Fruit fly (Drosophila melanogaster) whole organism, embryonic: ENCODE results near the gene CG2021.

ENCODE experiments used
- Ada2b ChIP-seq: fragments of 200-800 bp; sonication (Bioruptor generic); IDR thresholded peaks from 2 replicates; pipeline ENCODE4 v1.3.6; 2022; ENCODE audit warnings: missing biosample characterization, missing genetic modification characterization
- Awh ChIP-seq: fragments of 200-800 bp; sonication (Bioruptor generic); IDR thresholded peaks from 2 replicates; pipeline ENCODE4, ENCODE4 v1.3.6; 2022; ENCODE audit warnings: missing biosample characterization, missing genetic modification characterization
- CG1024 ChIP-seq: fragments of 200-800 bp; sonication (Bioruptor generic); IDR thresholded peaks from 2 replicates; pipeline ENCODE4 v1.3.6; 2022; ENCODE audit warnings: missing biosample characterization, missing genetic modification characterization
- CG10321 ChIP-seq: fragments of 200-800 bp; sonication (Bioruptor generic); IDR thresholded peaks from 2 replicates; pipeline ENCODE4 v1.3.6; 2022; ENCODE audit warnings: missing biosample characterization, missing genetic modification characterization
- CG1233 ChIP-seq: fragments of 200-800 bp; sonication (Bioruptor generic); optimal IDR thresholded peaks from 4 replicates; lab custom pipeline; 2018; ENCODE audit warnings: missing biosample characterization, mild to moderate bottlenecking, missing genetic modification characterization
- CG13894 ChIP-seq: fragments of 200-800 bp; sonication (Bioruptor generic); optimal IDR thresholded peaks from 3 replicates; lab custom pipeline; 2018; ENCODE audit warnings: missing biosample characterization, mild to moderate bottlenecking, missing genetic modification characterization, moderate library complexity
- CG15514 ChIP-seq: fragments of 200-800 bp; sonication (Bioruptor generic); optimal IDR thresholded peaks from 3 replicates; lab custom pipeline; 2017; ENCODE audit warnings: missing biosample characterization, missing genetic modification characterization, mild to moderate bottlenecking, moderate library complexity, missing genetic modification reagents
- CG16815 ChIP-seq: fragments of 200-800 bp; sonication (Bioruptor generic); optimal IDR thresholded peaks from 3 replicates; lab custom pipeline; 2017; ENCODE audit warnings: missing biosample characterization, mild to moderate bottlenecking, missing genetic modification characterization
- CG17361 ChIP-seq: fragments of 200-800 bp; sonication (Bioruptor generic); IDR thresholded peaks from 3 replicates; pipeline ENCODE4 v1.3.6; 2022; ENCODE audit warnings: missing biosample characterization, missing genetic modification characterization
- CG17385 ChIP-seq: fragments of 200-800 bp; sonication (Bioruptor generic); optimal IDR thresholded peaks from 3 replicates; lab custom pipeline; 2018; ENCODE audit warnings: missing biosample characterization, mild to moderate bottlenecking, missing genetic modification characterization
- CG18011 ChIP-seq: fragments of 200-800 bp; sonication (Bioruptor generic); optimal IDR thresholded peaks from 2 replicates; lab custom pipeline; 2017; ENCODE audit warnings: missing biosample characterization, missing genetic modification characterization, mild to moderate bottlenecking, moderate library complexity, missing genotype
- CG2678 ChIP-seq: fragments of 200-800 bp; sonication (Bioruptor generic); optimal IDR thresholded peaks from 3 replicates; lab custom pipeline; 2019; ENCODE audit warnings: missing biosample characterization, mild to moderate bottlenecking, missing genetic modification characterization, moderate library complexity
- CG33213 ChIP-seq: fragments of 200-800 bp; sonication (Bioruptor generic); optimal IDR thresholded peaks from 3 replicates; lab custom pipeline; 2016; ENCODE audit warnings: missing biosample characterization, missing genetic modification characterization
- CG3407 ChIP-seq: fragments of 200-800 bp; sonication (Bioruptor generic); optimal IDR thresholded peaks from 2 replicates; lab custom pipeline; 2018; ENCODE audit warnings: missing biosample characterization, mild to moderate bottlenecking, missing genetic modification characterization
- CG4820 ChIP-seq: fragments of 200-800 bp; sonication (Bioruptor generic); optimal IDR thresholded peaks from 3 replicates; lab custom pipeline; 2016; ENCODE audit warnings: missing biosample characterization, missing genetic modification characterization
- CG6765 ChIP-seq: fragments of 200-800 bp; sonication (Bioruptor generic); optimal IDR thresholded peaks from 3 replicates; lab custom pipeline; 2017; ENCODE audit warnings: missing biosample characterization, mild to moderate bottlenecking, missing genetic modification characterization
- CG7271 ChIP-seq: fragments of 200-800 bp; sonication (Bioruptor generic); optimal IDR thresholded peaks from 2 replicates; lab custom pipeline; 2018; ENCODE audit warnings: missing biosample characterization, mild to moderate bottlenecking, missing genetic modification characterization, moderate library complexity
- CG7745 ChIP-seq: fragments of 200-800 bp; sonication (Bioruptor generic); optimal IDR thresholded peaks from 2 replicates; lab custom pipeline; 2018; ENCODE audit warnings: missing biosample characterization, mild to moderate bottlenecking, missing genetic modification characterization, moderate library complexity
- CG8765 ChIP-seq: fragments of 200-800 bp; sonication (Bioruptor generic); IDR thresholded peaks from 2 replicates; pipeline ENCODE4 v1.3.6; 2022; ENCODE audit warnings: missing biosample characterization, missing genetic modification characterization
- CG9727 ChIP-seq: fragments of 200-800 bp; sonication (Bioruptor generic); optimal IDR thresholded peaks from 3 replicates; lab custom pipeline; 2017; ENCODE audit warnings: missing biosample characterization, mild to moderate bottlenecking, missing genetic modification characterization
- CrebB ChIP-seq: fragments of 200-800 bp; sonication (Bioruptor generic); optimal IDR thresholded peaks from 3 replicates; lab custom pipeline; 2018; ENCODE audit warnings: missing biosample characterization, mild to moderate bottlenecking, missing genetic modification characterization
- Dp ChIP-seq: fragments of 200-800 bp; sonication (Bioruptor generic); optimal IDR thresholded peaks from 2 replicates; lab custom pipeline; 2018; ENCODE audit warnings: missing biosample characterization, mild to moderate bottlenecking, missing genetic modification characterization, moderate library complexity
- Drgx ChIP-seq: fragments of 200-800 bp; sonication (Bioruptor generic); IDR thresholded peaks from 2 replicates; pipeline ENCODE4 v1.3.6; 2022; ENCODE audit warnings: missing biosample characterization, missing genetic modification characterization
- Fer3 ChIP-seq: fragments of 200-800 bp; sonication (Bioruptor generic); optimal IDR thresholded peaks from 2 replicates; lab custom pipeline; 2018; ENCODE audit warnings: missing biosample characterization, mild to moderate bottlenecking, missing genetic modification characterization, moderate library complexity
- HLH54F ChIP-seq: fragments of 200-800 bp; sonication (Bioruptor generic); optimal IDR thresholded peaks from 3 replicates; lab custom pipeline; 2016; ENCODE audit warnings: missing biosample characterization, missing genetic modification characterization
- Nf-YA ChIP-seq: fragments of 200-800 bp; sonication (Bioruptor generic); IDR thresholded peaks from 2 replicates; pipeline ENCODE4 v1.3.6; 2022; ENCODE audit warnings: missing biosample characterization, missing genetic modification characterization
- Nf-YC ChIP-seq: fragments of 200-800 bp; optimal IDR thresholded peaks from 3 replicates; lab custom pipeline; 2019; ENCODE audit warnings: missing biosample characterization, mild to moderate bottlenecking, missing genetic modification characterization, moderate library complexity
- Opbp ChIP-seq: fragments of 200-800 bp; sonication (Bioruptor generic); IDR thresholded peaks from 3 replicates; pipeline ENCODE4 v1.3.6; 2022; ENCODE audit warnings: missing biosample characterization, missing genetic modification characterization; ENCODE audit not compliant: partially characterized antibody
- Ptx1 ChIP-seq: fragments of 200-800 bp; sonication (Bioruptor generic); IDR thresholded peaks from 2 replicates; pipeline ENCODE4 v1.3.6; 2022; ENCODE audit warnings: missing biosample characterization, missing genetic modification characterization
- ash1 ChIP-seq: fragments of 200-800 bp; sonication (Bioruptor generic); optimal IDR thresholded peaks from 2 replicates; lab custom pipeline; 2018; ENCODE audit warnings: missing biosample characterization, mild to moderate bottlenecking, missing genetic modification characterization
- dmrt99B ChIP-seq: fragments of 200-800 bp; sonication (Bioruptor generic); optimal IDR thresholded peaks from 2 replicates; lab custom pipeline; 2018; ENCODE audit warnings: missing biosample characterization, mild to moderate bottlenecking, missing genetic modification characterization, moderate library complexity
- en ChIP-seq: fragments of 200-800 bp; sonication (Bioruptor generic); optimal IDR thresholded peaks from 2 replicates; lab custom pipeline; 2016; ENCODE audit warnings: missing biosample characterization, missing genetic modification characterization
- fd96Cb ChIP-seq: fragments of 200-800 bp; sonication (Bioruptor generic); optimal IDR thresholded peaks from 2 replicates; lab custom pipeline; 2018; ENCODE audit warnings: missing biosample characterization, mild to moderate bottlenecking, missing genetic modification characterization, moderate library complexity
- gcm ChIP-seq: fragments of 200-800 bp; sonication (Bioruptor generic); optimal IDR thresholded peaks from 2 replicates; lab custom pipeline; 2019; ENCODE audit warnings: missing biosample characterization, mild to moderate bottlenecking, missing genetic modification characterization, moderate library complexity
- hbn ChIP-seq: fragments of 200-800 bp; sonication (Bioruptor generic); IDR thresholded peaks from 2 replicates; pipeline ENCODE4 v1.3.6; 2022; ENCODE audit warnings: missing biosample characterization, missing genetic modification characterization; ENCODE audit not compliant: partially characterized antibody
- klu ChIP-seq: fragments of 200-800 bp; sonication (Bioruptor generic); IDR thresholded peaks from 2 replicates; pipeline ENCODE4 v1.3.6; 2022; ENCODE audit warnings: missing biosample characterization, missing genetic modification characterization
- lab ChIP-seq: fragments of 200-800 bp; sonication (Bioruptor generic); optimal IDR thresholded peaks from 3 replicates; lab custom pipeline; 2017; ENCODE audit warnings: missing biosample characterization, missing genetic modification characterization, mild to moderate bottlenecking, moderate library complexity, missing genetic modification reagents
- lmd ChIP-seq: fragments of 200-800 bp; sonication (Bioruptor generic); IDR thresholded peaks from 2 replicates; pipeline ENCODE4 v1.3.6; 2022; ENCODE audit warnings: missing biosample characterization, missing genetic modification characterization
- lov ChIP-seq, 2 experiments: fragments of 200-800 bp in 1 of 2; fragments of >200 bp in 1 of 2; sonication (Bioruptor generic) in 1 of 2; IDR thresholded peaks in 1 of 2; optimal IDR thresholded peaks in 1 of 2; 2 replicates in 1 of 2; 3 replicates in 1 of 2; pipeline versions ENCODE4 v1.3.6 to Lab custom; 2017 to 2022; ENCODE audit warnings: missing biosample characterization in 1 of 2, missing genetic modification characterization in 1 of 2
- nerfin-1 ChIP-seq: fragments of 200-800 bp; sonication (Bioruptor generic); optimal IDR thresholded peaks from 3 replicates; lab custom pipeline; 2019; ENCODE audit warnings: missing biosample characterization, mild to moderate bottlenecking, missing genetic modification characterization, moderate library complexity
- pum ChIP-seq: fragments of 200-800 bp; sonication (Bioruptor generic); optimal IDR thresholded peaks from 2 replicates; lab custom pipeline; 2016; ENCODE audit warnings: missing biosample characterization, missing genetic modification characterization
- rib ChIP-seq: fragments of 200-800 bp; sonication (Bioruptor generic); IDR thresholded peaks from 2 replicates; pipeline ENCODE4 v1.3.6; 2022; ENCODE audit warnings: missing biosample characterization, missing genetic modification characterization
- sc ChIP-seq, 3 experiments: fragments of >200 bp in 2 of 3; fragments of 200-800 bp in 1 of 3; sonication (Bioruptor generic) in 1 of 3; optimal IDR thresholded peaks; 2 replicates in 2 of 3; 3 replicates in 1 of 3; lab custom pipeline; 2017; ENCODE audit warnings: mild to moderate bottlenecking in 1 of 3, missing biosample characterization in 1 of 3, missing genetic modification characterization in 1 of 3, missing genetic modification reagents in 1 of 3
- slou ChIP-seq: fragments of 200-800 bp; sonication (Bioruptor generic); optimal IDR thresholded peaks from 3 replicates; lab custom pipeline; 2016; ENCODE audit warnings: missing biosample characterization, missing genetic modification characterization
- trem ChIP-seq: fragments of 200-800 bp; optimal IDR thresholded peaks from 3 replicates; lab custom pipeline; 2019; ENCODE audit warnings: missing biosample characterization, mild to moderate bottlenecking, missing genetic modification characterization, moderate library complexity
- unc-4 ChIP-seq: fragments of 200-800 bp; sonication (Bioruptor generic); IDR thresholded peaks from 2 replicates; pipeline ENCODE4 v1.3.6; 2022; ENCODE audit warnings: missing biosample characterization, missing genetic modification characterization; ENCODE audit not compliant: partially characterized antibody
- vvl ChIP-seq: fragments of 200-800 bp; sonication (Bioruptor generic); IDR thresholded peaks from 2 replicates; pipeline ENCODE4 v1.3.6; 2022; ENCODE audit warnings: missing biosample characterization, missing genetic modification characterization
- yki ChIP-seq: fragments of >200 bp; optimal IDR thresholded peaks from 3 replicates; lab custom pipeline; 2018

CG2021 gene

DNA sequence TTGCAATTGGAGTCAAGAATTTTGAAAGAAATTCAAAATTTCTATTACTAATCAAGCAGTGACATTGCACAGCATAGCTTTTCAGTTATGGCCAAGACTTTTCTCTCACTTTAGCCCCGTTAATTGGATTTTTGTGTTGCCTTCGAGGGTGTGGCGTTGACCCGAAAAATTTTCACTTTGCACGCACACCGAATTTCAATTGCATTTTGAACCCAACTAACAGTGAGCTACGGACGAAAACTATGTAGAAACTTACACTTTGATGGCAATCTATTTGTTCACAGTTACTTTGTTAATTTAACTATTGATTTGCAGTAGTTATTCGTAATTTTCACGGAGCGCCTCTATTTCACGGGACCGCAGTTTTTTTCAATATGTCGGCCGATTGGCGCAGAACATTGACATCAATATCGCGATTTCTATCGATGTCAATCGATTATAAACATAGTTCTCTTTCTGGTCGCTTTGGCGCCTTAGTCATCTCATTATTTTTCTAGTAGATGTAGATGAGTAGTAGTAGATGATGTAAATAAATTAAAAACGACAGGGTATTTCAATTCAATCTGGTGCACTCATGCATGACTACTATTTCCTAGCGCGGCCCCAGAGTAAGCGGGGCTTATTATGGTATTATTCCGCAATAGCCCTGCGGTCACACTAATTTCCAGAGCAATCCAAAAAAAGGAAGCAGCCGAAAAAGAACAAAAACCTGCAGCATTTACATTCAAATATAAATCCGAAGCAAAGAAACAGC, 17.9 kb upstream of the CG2021 start, which contains the start of the genes alpha-Spec, dlt and Cdc37 (continued):
- no peak for TF ChIP-seq Ada2b (GFP tag; lab: Robert Waterston, UW)
- TF ChIP-seq lab (GFP tag; lab: Kevin White, UChicago) = no peak
- no peak for TF ChIP-seq vvl (GFP tag; lab: Robert Waterston, UW)
- no peak for TF ChIP-seq CG6765
- TF ChIP-seq Drgx = no peak
- no peak for TF ChIP-seq dmrt99B (tag; lab: Kevin White, UChicago)
- TF ChIP-seq HLH54F (GFP tag; lab: Kevin White, UChicago) = no peak
- peak; percentile 74 for TF ChIP-seq Opbp (GFP tag; lab: Robert Waterston, UW)
- TF ChIP-seq pum (GFP tag; lab: Kevin White, UChicago) = no peak
- no peak for TF ChIP-seq rib (GFP tag; lab: Robert Waterston, UW)
- TF ChIP-seq Fer3 = peak; percentile 24
- TF ChIP-seq Dp (GFP tag; lab: Kevin White, UChicago) = peak; percentile 47
- no peak for TF ChIP-seq gcm (GFP tag; lab: Kevin White, UChicago)
- TF ChIP-seq CG7271 = peak; percentile 54
- no peak for TF ChIP-seq klu
- TF ChIP-seq Nf-YA = no peak
- TF ChIP-seq CG7745 (tag; lab: Kevin White, UChicago) = no peak
- TF ChIP-seq lov (optimal IDR thresholded peaks at IDR 0.05; lab: Kevin White, UChicago) = no peak
- TF ChIP-seq lov (GFP tag; IDR thresholded peaks at IDR 0.05; lab: Robert Waterston, UW) = no peak
- no peak for TF ChIP-seq CG18011 (GFP tag; lab: Kevin White, UChicago)
- peak; percentile 55 for TF ChIP-seq CrebB (tag; lab: Kevin White, UChicago)
- TF ChIP-seq Awh (GFP tag; lab: Robert Waterston, UW) = no peak
- no peak for TF ChIP-seq sc (optimal IDR thresholded peaks at IDR 0.05; lab: Kevin White, UChicago)
- TF ChIP-seq sc (GFP tag; optimal IDR thresholded peaks at IDR 0.05; lab: Kevin White, UChicago) = no peak
- no peak for TF ChIP-seq en (GFP tag; lab: Kevin White, UChicago)
- TF ChIP-seq CG33213 (GFP tag; lab: Kevin White, UChicago) = peak; percentile 59
- no peak for TF ChIP-seq ash1 (GFP tag; lab: Kevin White, UChicago)
- TF ChIP-seq Nf-YC = peak; percentile 58
- no peak for TF ChIP-seq nerfin-1 (tag; lab: Kevin White, UChicago)
- TF ChIP-seq yki (lab: Kevin White, UChicago) = no peak
- no peak for TF ChIP-seq CG2678 (tag; lab: Kevin White, UChicago)
- TF ChIP-seq CG8765 (GFP tag; lab: Robert Waterston, UW) = no peak
- TF ChIP-seq slou (GFP tag; lab: Kevin White, UChicago) = no peak
- no peak; the same call in 1 of the 2 replicates for TF ChIP-seq CG10321 (GFP tag; lab: Robert Waterston, UW)
- no peak for TF ChIP-seq CG3407
- TF ChIP-seq Ptx1 (GFP tag; lab: Robert Waterston, UW) = no peak
- no peak for TF ChIP-seq CG1024 (GFP tag; lab: Robert Waterston, UW)
- peak; percentile 91 for TF ChIP-seq CG15514
- TF ChIP-seq fd96Cb = no peak
- TF ChIP-seq CG16815 (GFP tag; lab: Kevin White, UChicago) = no peak
- peak; percentile 73 for TF ChIP-seq hbn
- TF ChIP-seq CG17385 (GFP tag; lab: Kevin White, UChicago) = no peak
- no peak for TF ChIP-seq CG17361 (GFP tag; lab: Robert Waterston, UW)
- TF ChIP-seq trem = peak; percentile 92
- TF ChIP-seq CG1233 (GFP tag; lab: Kevin White, UChicago) = no peak
- peak; percentile 10 for TF ChIP-seq CG9727 (GFP tag; lab: Kevin White, UChicago)
- TF ChIP-seq unc-4 (GFP tag; lab: Robert Waterston, UW) = peak; percentile 82
- peak; percentile 24; the same call in 1 of the 2 replicates for TF ChIP-seq lmd (GFP tag; lab: Robert Waterston, UW)
- TF ChIP-seq CG13894 = no peak
- no peak for TF ChIP-seq CG4820 (GFP tag; lab: Kevin White, UChicago)
